Worm (Caenorhabditis elegans) whole organism, L4/young adult: ENCODE results near the gene chil-5.

Experiments
- W03F9.2 ChIP-seq: fragments of 150-350 bp; optimal IDR thresholded peaks from 2 replicates; lab custom pipeline; 2014; ENCODE audit warnings: missing biosample characterization, missing genetic modification characterization
- dao-5 ChIP-seq: sonication (generic microtip); optimal IDR thresholded peaks from 2 replicates; lab custom pipeline; 2016; ENCODE audit warnings: missing genotype, missing genetic modification characterization, moderate library complexity, missing compliant biosample characterization
- him-1 ChIP-seq: sonication (generic microtip); optimal IDR thresholded peaks from 2 replicates; lab custom pipeline; 2016; ENCODE audit warnings: missing genotype, missing genetic modification reagents, missing genetic modification characterization, missing compliant biosample characterization

DNA sequence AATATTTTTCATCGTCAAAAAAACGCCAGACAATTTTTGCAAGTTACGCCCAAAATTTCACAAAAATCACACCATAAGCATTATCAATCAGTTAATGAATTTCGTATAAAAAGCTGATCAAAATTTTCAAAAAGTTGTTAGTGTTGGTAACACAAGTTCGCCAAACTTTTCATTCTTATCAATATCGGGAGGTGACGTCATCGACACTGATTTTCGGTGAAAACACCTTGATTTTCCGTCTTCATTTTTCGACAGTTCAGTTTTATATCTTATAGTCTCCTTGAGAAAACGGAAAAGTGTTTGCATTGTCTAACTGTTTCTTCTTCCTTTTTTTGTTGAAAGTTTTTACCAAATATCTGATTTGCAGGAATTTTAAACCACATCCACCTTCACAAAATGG is 21.4 kb upstream of the chil-5 start, which contains the start of gene C08H9.15:
- TF ChIP-seq dao-5 (tag; lab: Kevin White, UChicago): no peak
- no peak for TF ChIP-seq him-1 (tag; lab: Kevin White, UChicago)
- TF ChIP-seq W03F9.2: no peak
